Fruit fly (Drosophila melanogaster): ENCODE data around the gene CG31176.

DNA sequence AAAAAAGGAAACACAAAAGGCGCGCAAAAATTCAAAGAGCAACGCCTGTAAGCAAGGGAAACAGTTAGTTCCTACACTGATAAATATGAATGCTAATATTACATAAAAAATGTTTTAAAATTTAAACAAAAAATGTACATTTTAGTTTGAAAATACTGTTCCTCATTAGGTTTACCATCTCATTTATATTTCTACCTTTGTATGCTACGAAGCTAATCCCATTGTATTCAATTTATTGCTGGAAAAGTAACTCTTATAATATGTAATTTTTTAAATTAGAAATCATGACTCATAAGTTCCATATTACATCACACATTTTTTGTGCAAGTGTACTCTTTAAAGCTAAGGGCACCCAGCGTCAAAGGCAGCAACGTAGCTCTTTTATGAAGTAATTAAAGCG, 40.1 kb downstream of the CG31176 start:
- no peak for TF ChIP-seq CG12768 (GFP tag; optimal IDR thresholded peaks at IDR 0.05)
- no peak for TF ChIP-seq tj (GFP tag; optimal IDR thresholded peaks at IDR 0.05)
- TF ChIP-seq cic (GFP tag; optimal IDR thresholded peaks at IDR 0.05), result no peak
- TF ChIP-seq kay (GFP tag; ENCODE audit: borderline replicate concordance), result no peak
- TF ChIP-seq Mnt (GFP tag; optimal IDR thresholded peaks at IDR 0.05), result no peak

All from whole organism, adult.